Fruit fly (Drosophila melanogaster) whole organism, embryonic: Measurements from ENCODE around the gene Klp61F.

Experiments used
- Abd-B ChIP-seq: fragments of 200-800 bp; sonication (Bioruptor generic); optimal IDR thresholded peaks from 2 replicates; lab custom pipeline; 2018; ENCODE audit warnings: missing biosample characterization, mild to moderate bottlenecking, missing genetic modification characterization, moderate library complexity
- B-H1 ChIP-seq: fragments of 200-800 bp; sonication (Bioruptor generic); IDR thresholded peaks from 3 replicates; pipeline ENCODE4 v1.3.6; 2022; ENCODE audit warnings: missing biosample characterization, missing genetic modification characterization
- CG10462 ChIP-seq: fragments of 200-800 bp; sonication (Bioruptor generic); optimal IDR thresholded peaks from 2 replicates; lab custom pipeline; 2016; ENCODE audit warnings: missing biosample characterization, missing genetic modification characterization
- CG10959 ChIP-seq: fragments of 200-800 bp; sonication (Bioruptor generic); IDR thresholded peaks from 2 replicates; pipeline ENCODE4 v1.3.6; 2022; ENCODE audit warnings: missing biosample characterization, missing genetic modification characterization
- CG12219 ChIP-seq: fragments of 200-800 bp; sonication (Bioruptor generic); optimal IDR thresholded peaks from 3 replicates; lab custom pipeline; 2018; ENCODE audit warnings: missing biosample characterization, mild to moderate bottlenecking, missing genetic modification characterization
- CG13123 ChIP-seq: fragments of 200-800 bp; sonication (Bioruptor generic); optimal IDR thresholded peaks from 2 replicates; lab custom pipeline; 2016; ENCODE audit warnings: missing biosample characterization, missing genetic modification characterization
- CG14710 ChIP-seq: fragments of 200-800 bp; sonication (Bioruptor generic); optimal IDR thresholded peaks from 3 replicates; lab custom pipeline; 2019; ENCODE audit warnings: missing biosample characterization, mild to moderate bottlenecking, missing genetic modification characterization, moderate library complexity
- CG15011 ChIP-seq: fragments of 200-800 bp; sonication (Bioruptor generic); optimal IDR thresholded peaks from 3 replicates; lab custom pipeline; 2018; ENCODE audit warnings: missing biosample characterization, mild to moderate bottlenecking, missing genetic modification characterization
- CG15696 ChIP-seq: fragments of 200-800 bp; sonication (Bioruptor generic); optimal IDR thresholded peaks from 2 replicates; lab custom pipeline; 2019; ENCODE audit warnings: missing biosample characterization, mild to moderate bottlenecking, missing genetic modification characterization, moderate library complexity
- CG17328 ChIP-seq: fragments of 200-800 bp; sonication (Bioruptor generic); IDR thresholded peaks from 2 replicates; pipeline ENCODE4 v1.3.6; 2022; ENCODE audit warnings: missing biosample characterization, missing genetic modification characterization
- CG17361 ChIP-seq: fragments of 200-800 bp; sonication (Bioruptor generic); IDR thresholded peaks from 3 replicates; pipeline ENCODE4 v1.3.6; 2022; ENCODE audit warnings: missing biosample characterization, missing genetic modification characterization
- CG17385 ChIP-seq: fragments of 200-800 bp; sonication (Bioruptor generic); optimal IDR thresholded peaks from 3 replicates; lab custom pipeline; 2018; ENCODE audit warnings: missing biosample characterization, mild to moderate bottlenecking, missing genetic modification characterization
- CG18262 ChIP-seq: fragments of 200-800 bp; optimal IDR thresholded peaks from 3 replicates; lab custom pipeline; 2019; ENCODE audit warnings: missing biosample characterization, mild to moderate bottlenecking, missing genetic modification characterization, moderate library complexity
- CG18599 ChIP-seq: fragments of 200-800 bp; sonication (Bioruptor generic); optimal IDR thresholded peaks from 3 replicates; lab custom pipeline; 2017; ENCODE audit warnings: missing biosample characterization, missing genetic modification characterization, mild to moderate bottlenecking, moderate library complexity, missing genetic modification reagents
- CG30431 ChIP-seq: fragments of 200-800 bp; sonication (Bioruptor generic); optimal IDR thresholded peaks from 2 replicates; lab custom pipeline; 2017; ENCODE audit warnings: missing biosample characterization, missing genetic modification characterization
- CG3407 ChIP-seq: fragments of 200-800 bp; sonication (Bioruptor generic); optimal IDR thresholded peaks from 2 replicates; lab custom pipeline; 2018; ENCODE audit warnings: missing biosample characterization, mild to moderate bottlenecking, missing genetic modification characterization
- CG3838 ChIP-seq: fragments of 200-800 bp; sonication (Bioruptor generic); optimal IDR thresholded peaks from 3 replicates; lab custom pipeline; 2016; ENCODE audit warnings: missing biosample characterization, missing genetic modification characterization
- CG4282 ChIP-seq: fragments of 200-800 bp; sonication (Bioruptor generic); optimal IDR thresholded peaks from 2 replicates; lab custom pipeline; 2016; ENCODE audit warnings: missing biosample characterization, missing genetic modification characterization
- CG6791 ChIP-seq: fragments of 200-800 bp; sonication (Bioruptor generic); IDR thresholded peaks from 3 replicates; pipeline ENCODE4 v1.3.6; 2022; ENCODE audit warnings: missing biosample characterization, missing genetic modification characterization; ENCODE audit not compliant: partially characterized antibody
- CG7556 ChIP-seq: fragments of 200-800 bp; sonication (Bioruptor generic); optimal IDR thresholded peaks from 2 replicates; lab custom pipeline; 2017; ENCODE audit warnings: missing biosample characterization, mild to moderate bottlenecking, missing genetic modification characterization
- CG7786 ChIP-seq: fragments of 200-800 bp; sonication (Bioruptor generic); optimal IDR thresholded peaks from 2 replicates; lab custom pipeline; 2016; ENCODE audit warnings: missing biosample characterization, missing genetic modification characterization
- CG7928 ChIP-seq: fragments of 200-800 bp; sonication (Bioruptor generic); optimal IDR thresholded peaks from 2 replicates; lab custom pipeline; 2017; ENCODE audit warnings: missing biosample characterization, mild to moderate bottlenecking, missing genetic modification characterization
- CG9727 ChIP-seq: fragments of 200-800 bp; sonication (Bioruptor generic); optimal IDR thresholded peaks from 3 replicates; lab custom pipeline; 2017; ENCODE audit warnings: missing biosample characterization, mild to moderate bottlenecking, missing genetic modification characterization
- Elba2 ChIP-seq: fragments of 200-800 bp; sonication (Bioruptor generic); optimal IDR thresholded peaks from 3 replicates; lab custom pipeline; 2016; ENCODE audit warnings: missing biosample characterization, missing genetic modification characterization
- HLH3B ChIP-seq: fragments of 200-800 bp; sonication (Bioruptor generic); IDR thresholded peaks from 2 replicates; pipeline ENCODE4 v1.3.6; 2022; ENCODE audit warnings: missing biosample characterization, missing genetic modification characterization
- Hmx ChIP-seq: fragments of 200-800 bp; sonication (Bioruptor generic); optimal IDR thresholded peaks from 2 replicates; lab custom pipeline; 2016; ENCODE audit warnings: missing biosample characterization, missing genetic modification characterization
- MTF-1 ChIP-seq: fragments of 200-800 bp; sonication (Bioruptor generic); optimal IDR thresholded peaks from 2 replicates; lab custom pipeline; 2018; ENCODE audit warnings: missing biosample characterization, mild to moderate bottlenecking, missing genetic modification characterization, borderline replicate concordance
- NfI ChIP-seq: fragments of 200-800 bp; sonication (Bioruptor generic); optimal IDR thresholded peaks from 3 replicates; lab custom pipeline; 2018; ENCODE audit warnings: missing biosample characterization, mild to moderate bottlenecking, missing genetic modification characterization, moderate library complexity
- PHDP ChIP-seq: fragments of 200-800 bp; sonication (Bioruptor generic); optimal IDR thresholded peaks from 3 replicates; lab custom pipeline; 2018; ENCODE audit warnings: missing biosample characterization, mild to moderate bottlenecking, missing genetic modification characterization, moderate library complexity
- Sox100B ChIP-seq: fragments of 200-800 bp; sonication (Bioruptor generic); optimal IDR thresholded peaks from 3 replicates; lab custom pipeline; 2018; ENCODE audit warnings: missing biosample characterization, mild to moderate bottlenecking, missing genetic modification characterization
- Stat92E ChIP-seq, 3 experiments: fragments of >200 bp in 2 of 3; fragments of 200-800 bp in 1 of 3; sonication (Bioruptor generic) in 1 of 3; optimal IDR thresholded peaks; 2 replicates each; lab custom pipeline; 2017 to 2019; ENCODE audit warnings: missing biosample characterization in 3 of 3, missing genetic modification characterization in 3 of 3, mild to moderate bottlenecking in 1 of 3, moderate library complexity in 1 of 3
- ab ChIP-seq: fragments of 200-800 bp; sonication (Bioruptor generic); optimal IDR thresholded peaks from 2 replicates; lab custom pipeline; 2016; ENCODE audit warnings: missing biosample characterization, missing genetic modification characterization
- bab2 ChIP-seq: fragments of 200-800 bp; sonication (Bioruptor generic); optimal IDR thresholded peaks from 2 replicates; lab custom pipeline; 2016; ENCODE audit warnings: missing biosample characterization, missing genetic modification characterization
- chn ChIP-seq: fragments of 200-800 bp; sonication (Bioruptor generic); optimal IDR thresholded peaks from 2 replicates; lab custom pipeline; 2016; ENCODE audit warnings: missing biosample characterization, missing genetic modification characterization
- crp ChIP-seq, 2 experiments: fragments of 200-800 bp; sonication (Bioruptor generic); optimal IDR thresholded peaks; 2 replicates in 1 of 2; 3 replicates in 1 of 2; lab custom pipeline; 2017; ENCODE audit warnings: missing biosample characterization in 2 of 2, missing genetic modification characterization in 2 of 2, mild to moderate bottlenecking in 1 of 2, moderate library complexity in 1 of 2
- dimm ChIP-seq: fragments of 200-800 bp; sonication (Bioruptor generic); IDR thresholded peaks from 2 replicates; pipeline ENCODE4 v1.3.6; 2022; ENCODE audit warnings: missing biosample characterization, missing genetic modification characterization
- fd96Cb ChIP-seq: fragments of 200-800 bp; sonication (Bioruptor generic); optimal IDR thresholded peaks from 2 replicates; lab custom pipeline; 2018; ENCODE audit warnings: missing biosample characterization, mild to moderate bottlenecking, missing genetic modification characterization, moderate library complexity
- gce ChIP-seq: fragments of 200-800 bp; sonication (Bioruptor generic); IDR thresholded peaks from 3 replicates; pipeline ENCODE4 v1.3.6; 2022; ENCODE audit warnings: missing biosample characterization, missing genetic modification characterization
- gsb ChIP-seq: fragments of 200-800 bp; sonication (Bioruptor generic); IDR thresholded peaks from 2 replicates; pipeline ENCODE4 v1.3.6; 2022; ENCODE audit warnings: missing biosample characterization, missing genetic modification characterization
- hkb ChIP-seq, 2 experiments: fragments of 200-800 bp in 1 of 2; fragments of >200 bp in 1 of 2; sonication (Bioruptor generic) in 1 of 2; IDR thresholded peaks in 1 of 2; optimal IDR thresholded peaks in 1 of 2; 2 replicates each; pipeline versions ENCODE4 v1.3.6 to Lab custom; 2017 to 2022; ENCODE audit warnings: missing biosample characterization in 1 of 2, missing genetic modification characterization in 1 of 2
- ind ChIP-seq: fragments of 200-800 bp; sonication (Bioruptor generic); optimal IDR thresholded peaks from 3 replicates; lab custom pipeline; 2016; ENCODE audit warnings: missing biosample characterization, missing genetic modification characterization
- onecut ChIP-seq: fragments of 200-800 bp; sonication (Bioruptor generic); IDR thresholded peaks from 2 replicates; pipeline ENCODE4 v1.3.6; 2022; ENCODE audit warnings: missing biosample characterization, missing genetic modification characterization
- phol ChIP-seq: fragments of 200-800 bp; sonication (Bioruptor generic); optimal IDR thresholded peaks from 3 replicates; lab custom pipeline; 2018; ENCODE audit warnings: missing biosample characterization, mild to moderate bottlenecking, missing genetic modification characterization, moderate library complexity
- prd ChIP-seq, 3 experiments: fragments of >200 bp in 2 of 3; fragments of 200-800 bp in 1 of 3; sonication (Bioruptor generic) in 1 of 3; optimal IDR thresholded peaks in 2 of 3; IDR thresholded peaks in 1 of 3; 2 replicates in 2 of 3; 3 replicates in 1 of 3; pipeline versions ENCODE4 v1.3.6 to Lab custom; 2017 to 2022; ENCODE audit warnings: missing biosample characterization in 1 of 3, missing genetic modification characterization in 1 of 3
- repo ChIP-seq: fragments of 200-800 bp; sonication (Bioruptor generic); optimal IDR thresholded peaks from 2 replicates; lab custom pipeline; 2016; ENCODE audit warnings: missing biosample characterization, missing genetic modification characterization
- tap ChIP-seq: fragments of 200-800 bp; optimal IDR thresholded peaks from 3 replicates; lab custom pipeline; 2019; ENCODE audit warnings: missing biosample characterization, mild to moderate bottlenecking, missing genetic modification characterization, moderate library complexity
- trem ChIP-seq: fragments of 200-800 bp; optimal IDR thresholded peaks from 3 replicates; lab custom pipeline; 2019; ENCODE audit warnings: missing biosample characterization, mild to moderate bottlenecking, missing genetic modification characterization, moderate library complexity
- ttk ChIP-seq: fragments of 200-800 bp; sonication (Bioruptor generic); IDR thresholded peaks from 2 replicates; pipeline ENCODE4 v2.1.2; 2022; ENCODE audit warnings: missing biosample characterization, missing genetic modification characterization
- vvl ChIP-seq: fragments of 200-800 bp; sonication (Bioruptor generic); IDR thresholded peaks from 2 replicates; pipeline ENCODE4 v1.3.6; 2022; ENCODE audit warnings: missing biosample characterization, missing genetic modification characterization

Gene Klp61F

dm6 chr3L:1216460-1216859 lies 29.2 kb downstream of the Klp61F start (continued):
- TF ChIP-seq Hmx (GFP tag; lab: Kevin White, UChicago) (no peak), repo (GFP tag; lab: Kevin White, UChicago) (peak; percentile 1), trem (tag; lab: Kevin White, UChicago) (peak; percentile 54), CG30431 (GFP tag; lab: Kevin White, UChicago) (peak; percentile 36), dimm (GFP tag; lab: Robert Waterston, UW) (peak; percentile 33; the same call in 1 of the 2 replicates), ind (GFP tag; lab: Kevin White, UChicago) (peak; percentile 49), hkb (optimal IDR thresholded peaks at IDR 0.05; lab: Kevin White, UChicago) (no peak), hkb (GFP tag; IDR thresholded peaks at IDR 0.05; lab: Robert Waterston, UW) (peak; percentile 73; the same call in 1 of the 2 replicates), PHDP (tag; lab: Kevin White, UChicago) (peak; percentile 35), CG10959 (GFP tag; lab: Robert Waterston, UW) (peak; percentile 54), CG6791 (no peak), bab2 (GFP tag; lab: Kevin White, UChicago) (peak; percentile 1), Stat92E (GFP tag; optimal IDR thresholded peaks at IDR 0.05; lab: Kevin White, UChicago) (no peak), CG7786 (GFP tag; lab: Kevin White, UChicago) (no peak), Sox100B (GFP tag; lab: Kevin White, UChicago) (no peak), prd (optimal IDR thresholded peaks at IDR 0.05; lab: Kevin White, UChicago) (no peak), prd (GFP tag; IDR thresholded peaks at IDR 0.05; lab: Robert Waterston, UW) (peak; percentile 73; the same call in 2 of the 3 replicates), CG15011 (GFP tag; lab: Kevin White, UChicago) (peak; percentile 15), onecut (GFP tag; lab: Robert Waterston, UW) (peak; percentile 60), CG3838 (GFP tag; lab: Kevin White, UChicago) (no peak), B-H1 (GFP tag; lab: Robert Waterston, UW) (no peak), gce (GFP tag; lab: Robert Waterston, UW) (no peak), Abd-B (GFP tag; lab: Kevin White, UChicago) (peak; percentile 14), fd96Cb (tag; lab: Kevin White, UChicago) (peak; percentile 67), phol (peak; percentile 66), CG7928 (GFP tag; lab: Kevin White, UChicago) (no peak), CG18262 (tag; lab: Kevin White, UChicago) (peak; percentile 59), CG12219 (GFP tag; lab: Kevin White, UChicago) (peak; percentile 48), gsb (GFP tag; lab: Robert Waterston, UW) (no peak), MTF-1 (GFP tag; lab: Kevin White, UChicago) (no peak), ttk (GFP tag; lab: Robert Waterston, UW) (0 out of 2 replicates have a peak, but pooled peaks have one; percentile 30), CG10462 (GFP tag; lab: Kevin White, UChicago) (no peak), CG14710 (peak; percentile 57), CG17385 (GFP tag; lab: Kevin White, UChicago) (peak; percentile 32), chn (GFP tag; lab: Kevin White, UChicago) (peak; percentile 15), CG4282 (GFP tag; lab: Kevin White, UChicago) (no peak), CG3407 (GFP tag; lab: Kevin White, UChicago) (peak; percentile 17), CG17328 (peak; percentile 60), ab (GFP tag; lab: Kevin White, UChicago) (no peak), tap (tag; lab: Kevin White, UChicago) (peak; percentile 48), CG18599 (GFP tag; lab: Kevin White, UChicago) (peak; percentile 29), crp (GFP tag; optimal IDR thresholded peaks at IDR 0.05; lab: Kevin White, UChicago) (no peak), HLH3B (peak; percentile 64; the same call in 1 of the 2 replicates), NfI (GFP tag; lab: Kevin White, UChicago) (peak; percentile 13), CG7556 (GFP tag; lab: Kevin White, UChicago) (peak; percentile 19), CG9727 (GFP tag; lab: Kevin White, UChicago) (peak; percentile 9), Elba2 (no peak), CG13123 (GFP tag; lab: Kevin White, UChicago) (no peak), vvl (GFP tag; lab: Robert Waterston, UW) (peak; percentile 71), CG17361 (peak; percentile 43; the same call in 2 of the 3 replicates), CG15696 (peak; percentile 48)
